Fruit fly (Drosophila melanogaster): ENCODE data around the gene Vps60.
A peak's percentile ranks its signal among the peaks of the same experiment; 100 is the strongest.

Gene Vps60

dm6 chr3L:17610896-17611711, 10.3 kb downstream of the Vps60 start (continued):
- peak; percentile 91 for TF ChIP-seq Eip93F (GFP tag; optimal IDR thresholded peaks at IDR 0.05)
- TF ChIP-seq Sox102F (GFP tag; optimal IDR thresholded peaks at IDR 0.05) = peak; percentile 92
- peak; percentile 96 for TF ChIP-seq Smox (GFP tag; optimal IDR thresholded peaks at IDR 0.05)
- peak; percentile 87 for TF ChIP-seq Gug (GFP tag; IDR thresholded peaks at IDR 0.05)
- TF ChIP-seq OdsH (GFP tag; optimal IDR thresholded peaks at IDR 0.05) = peak; percentile 95
- TF ChIP-seq CG32006 (GFP tag; optimal IDR thresholded peaks at IDR 0.05) = peak; percentile 99
- peak; percentile 76 for TF ChIP-seq CG7368 (GFP tag; optimal IDR thresholded peaks at IDR 0.05)
- peak; percentile 92 for TF ChIP-seq CG10631 (GFP tag; optimal IDR thresholded peaks at IDR 0.05)
- TF ChIP-seq Hr39 (GFP tag; optimal IDR thresholded peaks at IDR 0.05) = peak; percentile 90
- TF ChIP-seq CG6854 (GFP tag; optimal IDR thresholded peaks at IDR 0.05) = peak; percentile 78
- TF ChIP-seq net (GFP tag; optimal IDR thresholded peaks at IDR 0.05) = peak; percentile 94
- TF ChIP-seq Ets21C (GFP tag; optimal IDR thresholded peaks at IDR 0.05) = peak; percentile 85
- peak; percentile 41 for TF ChIP-seq CG9139 (GFP tag; optimal IDR thresholded peaks at IDR 0.05)
- TF ChIP-seq CG31627 (GFP tag; optimal IDR thresholded peaks at IDR 0.05) = peak; percentile 91
- TF ChIP-seq svp (GFP tag) = peak; percentile 98
- peak; percentile 93 for TF ChIP-seq dac (GFP tag; optimal IDR thresholded peaks at IDR 0.05)
- TF ChIP-seq CG6276 (GFP tag; optimal IDR thresholded peaks at IDR 0.05) = peak; percentile 96
- TF ChIP-seq Lpt (GFP tag; optimal IDR thresholded peaks at IDR 0.05) = peak; percentile 91
- TF ChIP-seq CG34406 (GFP tag; optimal IDR thresholded peaks at IDR 0.05) = peak; percentile 92
- TF ChIP-seq CG6808 (GFP tag; optimal IDR thresholded peaks at IDR 0.05) = peak; percentile 61
- peak; percentile 94 for TF ChIP-seq topi (GFP tag; optimal IDR thresholded peaks at IDR 0.05)
- TF ChIP-seq Hr38 (GFP tag; optimal IDR thresholded peaks at IDR 0.05) = no peak
- TF ChIP-seq dsx (GFP tag; optimal IDR thresholded peaks at IDR 0.05; ENCODE audit: poor library complexity, severe bottlenecking) = peak; percentile 50
- TF ChIP-seq Ets96B (tag; optimal IDR thresholded peaks at IDR 0.05) = peak; percentile 72
- peak; percentile 77 for TF ChIP-seq CG8319 (GFP tag; optimal IDR thresholded peaks at IDR 0.05)
- TF ChIP-seq Eip75B (GFP tag; optimal IDR thresholded peaks at IDR 0.05) = peak; percentile 80
- no peak for TF ChIP-seq CG1621 (tag; optimal IDR thresholded peaks at IDR 0.05)
- peak; percentile 89 for TF ChIP-seq pdm3 (GFP tag; optimal IDR thresholded peaks at IDR 0.05)
- TF ChIP-seq lz (GFP tag; optimal IDR thresholded peaks at IDR 0.05) = peak; percentile 92
- peak; percentile 89 for TF ChIP-seq Blimp-1 (GFP tag; optimal IDR thresholded peaks at IDR 0.05)
- peak; percentile 81 for TF ChIP-seq Sox15 (GFP tag; optimal IDR thresholded peaks at IDR 0.05)
- TF ChIP-seq CG10669 (GFP tag; optimal IDR thresholded peaks at IDR 0.05) = peak; percentile 61

- TF ChIP-seq CG11294 (GFP tag; IDR thresholded peaks at IDR 0.05) (no peak), vri (GFP tag; optimal IDR thresholded peaks at IDR 0.05) (peak; percentile 55), dsx (GFP tag; optimal IDR thresholded peaks at IDR 0.05; ENCODE audit: poor library complexity, severe bottlenecking) (no peak), svp (GFP tag) (peak; percentile 79)
Measured at dm6 chr3L:17609068-17609382, 12.4 kb downstream of the Vps60 start.

- TF ChIP-seq fd59A (GFP tag; optimal IDR thresholded peaks at IDR 0.05) (no peak), Sox14 (GFP tag; optimal IDR thresholded peaks at IDR 0.05) (peak; percentile 82), CG15336 (GFP tag; IDR thresholded peaks at IDR 0.05) (peak; percentile 39; the same call in 1 of the 2 replicates), Eip78C (GFP tag) (peak; percentile 90), Blimp-1 (GFP tag; optimal IDR thresholded peaks at IDR 0.05) (peak; percentile 82), esn (GFP tag; optimal IDR thresholded peaks at IDR 0.05) (peak; percentile 85), Hr39 (GFP tag; optimal IDR thresholded peaks at IDR 0.05) (peak; percentile 85), CG3032 (tag; optimal IDR thresholded peaks at IDR 0.05) (no peak), net (GFP tag; optimal IDR thresholded peaks at IDR 0.05) (peak; percentile 44), CG16779 (tag; optimal IDR thresholded peaks at IDR 0.05) (no peak), Sox15 (GFP tag; optimal IDR thresholded peaks at IDR 0.05) (peak; percentile 55), CG6276 (GFP tag; optimal IDR thresholded peaks at IDR 0.05) (peak; percentile 68), CG3919 (GFP tag; optimal IDR thresholded peaks at IDR 0.05) (peak; percentile 79), CG10631 (GFP tag; optimal IDR thresholded peaks at IDR 0.05) (peak; percentile 68), CG32006 (GFP tag; optimal IDR thresholded peaks at IDR 0.05) (peak; percentile 88), lz (GFP tag; optimal IDR thresholded peaks at IDR 0.05) (peak; percentile 80), cyc (GFP tag; optimal IDR thresholded peaks at IDR 0.05) (peak; percentile 85), spab (GFP tag; optimal IDR thresholded peaks at IDR 0.05) (no peak), eg (GFP tag; IDR thresholded peaks at IDR 0.05) (0 out of 3 replicates have a peak, but pooled peaks have one; percentile 14), svp (GFP tag) (peak; percentile 90), CG7368 (GFP tag; optimal IDR thresholded peaks at IDR 0.05) (peak; percentile 6)
Measured at dm6 chr3L:17608185-17609067, 13.0 kb downstream of the Vps60 start.
